Fruit fly (Drosophila melanogaster): ENCODE results near the gene CG8993.

CG8993 gene

DNA sequence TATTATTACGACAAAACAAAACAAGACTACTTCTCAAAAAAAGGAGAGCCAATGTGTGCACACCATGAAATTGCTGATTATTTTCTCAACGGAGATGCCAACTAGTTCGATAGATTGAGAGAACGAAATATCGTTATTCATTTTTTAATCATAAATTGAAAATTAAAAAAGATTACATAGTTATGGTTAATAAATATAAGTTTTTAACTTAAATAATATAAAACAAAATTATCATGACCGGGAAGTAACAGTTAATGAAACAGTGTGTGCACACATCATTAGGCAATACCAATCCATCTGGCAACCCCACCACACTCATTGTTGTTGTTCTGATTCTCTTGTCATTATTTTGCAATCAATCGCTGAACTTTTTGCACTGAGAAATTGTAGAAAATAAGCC, at the start of gene CG8993, which contains the start of gene CG1317:
Gene CG8993, plus strand, starts transcription at position 318 of the 400 bp plus-strand sequence.
Gene CG1317, minus strand, starts transcription at position 58 of the 400 bp plus-strand sequence.
- no peak for TF ChIP-seq ttk (optimal IDR thresholded peaks at IDR 0.05)
- no peak for TF ChIP-seq h (optimal IDR thresholded peaks at IDR 0.05)

dm6 chr3L:2322257-2322776, 49.7 kb upstream of the CG8993 start, which contains the start of gene MsR1:
MsR1 (plus strand) TSS chr3L:2322693.
- TF ChIP-seq Sin3A (optimal IDR thresholded peaks at IDR 0.05) (no peak), insv (optimal IDR thresholded peaks at IDR 0.05) (no peak), h (optimal IDR thresholded peaks at IDR 0.05) (no peak), Myc (optimal IDR thresholded peaks at IDR 0.05) (no peak), ttk (optimal IDR thresholded peaks at IDR 0.05) (no peak), psq (optimal IDR thresholded peaks at IDR 0.05) (no peak)

DNA sequence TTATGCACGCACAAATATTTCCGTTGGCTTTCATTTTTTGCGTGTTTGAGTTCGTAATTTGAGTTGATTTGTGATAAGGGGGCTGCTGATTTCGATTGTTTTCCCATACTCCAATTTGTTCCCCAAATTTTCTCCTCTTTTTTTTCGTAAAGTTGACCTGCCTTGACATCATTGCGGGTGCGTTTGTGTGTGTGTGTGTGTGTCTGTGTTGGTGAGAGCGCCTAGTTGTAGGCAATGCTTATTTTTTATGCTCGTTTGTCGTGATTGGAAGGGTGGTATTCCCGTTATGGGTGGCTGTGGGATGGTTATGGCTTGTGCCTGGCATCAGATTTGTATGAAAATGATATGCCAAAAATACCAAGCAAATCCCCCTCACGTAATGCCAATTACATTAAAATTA, 46.7 kb upstream of the CG8993 start:
- TF ChIP-seq Myc (optimal IDR thresholded peaks at IDR 0.05) = no peak

- no peak for TF ChIP-seq Myc (optimal IDR thresholded peaks at IDR 0.05)
- TF ChIP-seq Sin3A (optimal IDR thresholded peaks at IDR 0.05) = no peak
- TF ChIP-seq h (optimal IDR thresholded peaks at IDR 0.05) = no peak
- no peak for TF ChIP-seq ttk (optimal IDR thresholded peaks at IDR 0.05)
- no peak for TF ChIP-seq psq (optimal IDR thresholded peaks at IDR 0.05)
- TF ChIP-seq insv (optimal IDR thresholded peaks at IDR 0.05) = no peak
These were observed 43.2 kb upstream of the CG8993 start for dm6 chr3L:2328804-2329203.

- no peak for TF ChIP-seq ttk (optimal IDR thresholded peaks at IDR 0.05)
- no peak for TF ChIP-seq h (optimal IDR thresholded peaks at IDR 0.05)
- no peak for TF ChIP-seq Myc (optimal IDR thresholded peaks at IDR 0.05)
- TF ChIP-seq psq (optimal IDR thresholded peaks at IDR 0.05) = no peak
- no peak for TF ChIP-seq insv (optimal IDR thresholded peaks at IDR 0.05)
- no peak for TF ChIP-seq Sin3A (optimal IDR thresholded peaks at IDR 0.05)
These were observed 39.8 kb upstream of the CG8993 start for dm6 chr3L:2332228-2332627.

DNA sequence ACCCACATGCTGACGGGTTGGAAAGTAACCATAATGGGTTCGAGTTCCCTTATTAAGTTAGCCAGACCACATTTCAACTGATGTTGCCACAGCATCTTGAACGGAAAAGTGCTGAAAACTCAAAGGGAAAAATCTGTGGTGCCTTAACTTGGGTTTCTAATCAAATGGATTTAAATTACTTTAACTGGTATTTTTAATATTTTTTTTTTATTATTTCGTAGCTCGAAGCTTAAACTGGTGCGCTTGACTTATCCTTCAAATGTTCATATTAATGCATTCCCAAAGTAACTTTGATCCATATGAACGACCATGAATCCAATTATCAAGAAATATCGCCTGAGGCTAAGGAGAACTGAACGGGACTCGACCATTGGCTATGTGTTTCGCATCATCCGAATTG, 11.7 kb upstream of the CG8993 start, which contains the start of gene CG13801:
Gene CG13801, plus strand, starts transcription at position 301 of the 400 bp plus-strand sequence.
- TF ChIP-seq Sin3A (optimal IDR thresholded peaks at IDR 0.05) (no peak), h (optimal IDR thresholded peaks at IDR 0.05) (no peak), ttk (optimal IDR thresholded peaks at IDR 0.05) (no peak), Myc (optimal IDR thresholded peaks at IDR 0.05) (no peak), insv (optimal IDR thresholded peaks at IDR 0.05) (no peak)

DNA sequence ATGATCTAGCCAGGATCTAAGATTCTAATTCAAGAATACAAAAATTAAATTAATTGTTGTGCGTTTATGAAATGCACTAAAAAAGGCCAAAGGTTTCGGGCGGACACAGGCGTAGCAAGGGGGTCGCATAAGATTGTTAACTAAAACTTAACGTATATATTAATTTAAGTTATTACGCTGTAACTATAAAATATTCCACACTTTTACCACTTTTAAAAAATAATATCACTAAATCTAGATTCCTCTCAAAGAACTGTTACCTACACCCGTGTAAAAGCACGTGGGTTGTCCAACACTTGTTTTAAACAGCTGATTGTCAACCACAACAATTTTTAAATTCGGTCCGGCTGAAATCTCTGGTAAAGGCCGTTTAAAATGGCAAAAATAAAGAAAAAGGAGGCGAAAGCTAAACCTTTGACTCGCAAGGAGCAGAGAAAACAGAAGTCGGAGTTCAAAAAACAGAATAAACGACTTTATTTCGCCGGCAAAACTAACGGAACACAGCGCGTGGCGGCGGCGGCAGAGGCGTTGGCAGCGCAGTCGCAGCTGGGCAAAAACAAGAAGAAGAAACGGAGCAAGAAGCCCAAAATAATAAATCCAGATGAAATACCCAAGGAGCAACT, 1.5 kb downstream of the CG8993 start, which contains the start of the genes mRpL23 and CG9004:
Gene mRpL23, minus strand, starts transcription at position 284 of the 623 bp plus-strand sequence.
Gene CG9004, plus strand, starts transcription at position 308 of the 623 bp plus-strand sequence.
- no peak for TF ChIP-seq h (optimal IDR thresholded peaks at IDR 0.05)
- TF ChIP-seq Sin3A (optimal IDR thresholded peaks at IDR 0.05) = peak; percentile 2

DNA sequence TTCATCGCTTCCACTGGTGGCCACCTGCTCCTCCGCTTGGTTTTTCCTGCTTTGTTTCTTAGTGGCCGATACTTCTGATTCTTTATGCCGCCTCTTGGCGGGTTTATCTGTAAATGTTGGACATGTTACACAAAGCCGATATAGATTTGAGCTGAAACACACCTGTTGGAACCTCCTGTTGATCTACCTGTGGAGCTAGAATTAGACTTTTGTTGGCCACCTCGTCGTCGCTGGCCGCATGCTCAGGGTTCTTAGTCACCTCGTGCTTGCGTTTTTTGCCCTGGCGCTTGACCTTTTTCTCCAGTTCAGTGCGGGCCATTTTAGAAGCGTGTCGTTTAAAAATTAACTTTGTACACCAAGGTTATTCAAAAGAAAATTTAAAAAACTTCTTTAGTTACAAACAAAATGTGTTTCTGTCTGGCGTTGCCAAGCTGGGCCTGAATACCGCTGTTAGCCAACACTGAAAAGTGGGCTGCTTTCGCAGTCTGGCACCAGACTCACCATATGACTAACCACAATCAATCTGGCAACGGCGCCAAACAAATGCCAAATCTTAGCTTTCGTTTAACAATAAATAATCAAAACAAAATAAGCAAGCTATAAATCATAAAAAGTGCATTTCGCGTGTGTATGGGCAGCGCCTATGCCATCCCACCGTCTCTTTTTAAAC, 5.2 kb downstream of the CG8993 start, which contains the start of the genes CG15877 and Svil:
Gene CG15877, minus strand, starts transcription at position 443 of the 670 bp plus-strand sequence.
Gene Svil, plus strand, starts transcription at position 542 of the 670 bp plus-strand sequence.
- TF ChIP-seq psq (optimal IDR thresholded peaks at IDR 0.05) (no peak), h (optimal IDR thresholded peaks at IDR 0.05) (no peak), Sin3A (optimal IDR thresholded peaks at IDR 0.05) (no peak)

dm6 chr3L:2378549-2378948, 6.5 kb downstream of the CG8993 start:
- no peak for TF ChIP-seq insv (optimal IDR thresholded peaks at IDR 0.05)
- no peak for TF ChIP-seq Myc (optimal IDR thresholded peaks at IDR 0.05)
- no peak for TF ChIP-seq Sin3A (optimal IDR thresholded peaks at IDR 0.05)
- no peak for TF ChIP-seq h (optimal IDR thresholded peaks at IDR 0.05)
- TF ChIP-seq psq (optimal IDR thresholded peaks at IDR 0.05) = no peak
- TF ChIP-seq ttk (optimal IDR thresholded peaks at IDR 0.05) = no peak

DNA sequence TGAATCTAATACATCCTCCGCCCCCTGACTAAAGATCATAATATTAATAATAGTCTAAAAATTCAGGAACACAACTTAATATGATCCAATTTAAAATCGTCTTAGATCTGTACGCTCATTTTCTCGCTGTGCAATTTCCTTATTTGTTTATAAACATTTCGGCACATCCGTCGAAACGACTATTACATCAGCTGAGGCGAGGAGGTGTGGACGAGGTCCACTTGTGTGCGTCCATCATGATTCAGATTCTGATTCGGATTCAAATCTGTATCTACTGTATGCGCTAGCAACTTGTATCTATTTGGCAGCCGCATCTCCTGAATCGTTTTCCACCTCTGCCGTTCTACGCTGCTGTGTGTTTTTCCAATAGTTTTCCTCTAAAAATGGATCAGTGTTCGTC, 7.5 kb downstream of the CG8993 start:
- TF ChIP-seq ttk (optimal IDR thresholded peaks at IDR 0.05) = no peak
- no peak for TF ChIP-seq psq (optimal IDR thresholded peaks at IDR 0.05)
- TF ChIP-seq Myc (optimal IDR thresholded peaks at IDR 0.05) = no peak
- no peak for TF ChIP-seq insv (optimal IDR thresholded peaks at IDR 0.05)
- no peak for TF ChIP-seq Sin3A (optimal IDR thresholded peaks at IDR 0.05)
- TF ChIP-seq h (optimal IDR thresholded peaks at IDR 0.05) = no peak

DNA sequence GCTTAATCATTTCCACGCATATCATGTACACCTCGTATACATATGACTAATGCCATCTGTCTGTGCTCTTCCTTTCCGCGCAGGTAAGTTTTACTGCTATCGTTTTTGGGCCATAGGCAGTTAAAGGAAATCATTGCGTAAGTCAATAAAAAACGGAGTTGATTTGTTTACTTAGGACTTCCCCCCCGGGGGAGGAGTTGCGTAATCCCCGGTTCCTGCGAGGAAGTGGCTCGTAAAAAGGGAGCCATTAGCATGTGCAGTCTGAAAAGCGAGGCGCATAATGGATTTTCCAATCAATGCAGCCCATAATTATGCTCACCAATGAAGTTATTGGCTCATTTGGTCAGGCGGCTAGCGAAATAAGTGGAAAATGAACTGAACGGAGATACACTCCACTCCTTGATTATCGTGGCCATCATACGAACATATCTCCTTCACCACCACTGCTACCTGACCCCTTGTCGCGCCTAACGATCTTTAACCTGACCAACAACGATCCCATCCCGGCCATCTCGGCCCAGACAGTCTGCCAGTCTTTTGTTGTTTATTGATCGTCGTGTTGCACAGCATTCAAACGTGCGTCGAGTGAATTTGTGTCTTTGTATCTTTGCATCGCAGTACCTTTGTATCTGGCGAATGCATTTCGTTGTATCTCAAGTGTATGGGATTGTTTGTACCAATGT, 13.5 kb downstream of the CG8993 start:
- TF ChIP-seq Myc (optimal IDR thresholded peaks at IDR 0.05) (no peak), Sin3A (optimal IDR thresholded peaks at IDR 0.05) (no peak), ttk (optimal IDR thresholded peaks at IDR 0.05) (no peak)

- TF ChIP-seq ttk (optimal IDR thresholded peaks at IDR 0.05) = no peak
- TF ChIP-seq h (optimal IDR thresholded peaks at IDR 0.05) = no peak
- no peak for TF ChIP-seq Myc (optimal IDR thresholded peaks at IDR 0.05)
These were observed 14.4 kb downstream of the CG8993 start for dm6 chr3L:2386433-2386832.
